Worm (Caenorhabditis elegans) whole organism, L4 larva: ENCODE results near the gene lgc-6.

ENCODE experiments used
- Y75B8A.6 ChIP-seq: fragments of 200-800 bp; sonication (Bioruptor generic); IDR thresholded peaks from 2 replicates; pipeline ENCODE4 v1.3.6; 2022; ENCODE audit warnings: missing genetic modification reagents, missing genetic modification characterization, missing compliant biosample characterization
- ZK337.2 ChIP-seq: fragments of 200-800 bp; sonication (Bioruptor generic); IDR thresholded peaks from 2 replicates; pipeline ENCODE4 v1.3.6; 2022; ENCODE audit warnings: missing genetic modification reagents, missing genetic modification characterization, missing compliant biosample characterization
- aha-1 ChIP-seq: fragments of 150-350 bp; peaks from one replicate; lab custom pipeline; 2014; ENCODE audit warnings: missing biosample characterization, missing genetic modification characterization
- ama-1 ChIP-seq: fragments of 150-350 bp; optimal IDR thresholded peaks from 2 replicates; lab custom pipeline; 2014; ENCODE audit warnings: inconsistent platforms, mixed read lengths
- ceh-62 ChIP-seq: sonication (generic microtip); optimal IDR thresholded peaks from 2 replicates; lab custom pipeline; 2017; ENCODE audit warnings: missing biosample characterization, missing genetic modification characterization
- ceh-82 ChIP-seq: sonication (generic microtip); optimal IDR thresholded peaks from 2 replicates; lab custom pipeline; 2017; ENCODE audit warnings: missing biosample characterization, missing genetic modification characterization
- ces-1 ChIP-seq: fragments of 150-350 bp; sonication (generic microtip); optimal IDR thresholded peaks from 4 replicates; lab custom pipeline; 2014; ENCODE audit warnings: missing biosample characterization, missing genetic modification reagents, missing genetic modification characterization
- ctbp-1 ChIP-seq: fragments of 200-800 bp; sonication (Bioruptor generic); IDR thresholded peaks from 2 replicates; pipeline ENCODE4 v1.3.6; 2022; ENCODE audit warnings: missing genetic modification reagents, missing genetic modification characterization, missing compliant biosample characterization
- dve-1 ChIP-seq: sonication (generic microtip); optimal IDR thresholded peaks from 2 replicates; lab custom pipeline; 2017; ENCODE audit warnings: antibody characterized with exemption, mild to moderate bottlenecking, missing genetic modification characterization, missing compliant biosample characterization; ENCODE audit not compliant: insufficient read depth
- egl-43 ChIP-seq: fragments of 200-800 bp; sonication (Bioruptor generic); IDR thresholded peaks from 2 replicates; pipeline ENCODE4 v1.3.6; 2022; ENCODE audit warnings: missing genetic modification reagents, missing genetic modification characterization, missing compliant biosample characterization
- fos-1 ChIP-seq: fragments of 150-350 bp; optimal IDR thresholded peaks from 2 replicates; lab custom pipeline; 2014; ENCODE audit warnings: missing biosample characterization, missing genetic modification characterization
- hlh-11 ChIP-seq: fragments of 200-800 bp; sonication (Bioruptor generic); optimal IDR thresholded peaks from 2 replicates; lab custom pipeline; 2018; ENCODE audit warnings: mild to moderate bottlenecking, missing genetic modification characterization, missing compliant biosample characterization
- hlh-30 ChIP-seq: sonication (generic microtip); optimal IDR thresholded peaks from 2 replicates; lab custom pipeline; 2017; ENCODE audit warnings: antibody characterized with exemption, mild to moderate bottlenecking, missing genetic modification characterization, missing compliant biosample characterization; ENCODE audit not compliant: insufficient read depth
- jun-1 ChIP-seq: fragments of 150-350 bp; optimal IDR thresholded peaks from 2 replicates; lab custom pipeline; 2014; ENCODE audit warnings: missing biosample characterization, missing genetic modification reagents, missing genetic modification characterization
- lin-13 ChIP-seq: fragments of 150-350 bp; optimal IDR thresholded peaks from 2 replicates; lab custom pipeline; 2014; ENCODE audit warnings: missing biosample characterization, missing genetic modification reagents, missing genetic modification characterization
- lin-15B ChIP-seq: fragments of 150-350 bp; sonication (generic microtip); optimal IDR thresholded peaks from 3 replicates; lab custom pipeline; 2014; ENCODE audit warnings: missing biosample characterization, missing genetic modification characterization
- lin-29 ChIP-seq: fragments of 200-800 bp; sonication (Bioruptor generic); IDR thresholded peaks from 2 replicates; pipeline ENCODE4 v1.3.6; 2022; ENCODE audit warnings: missing genetic modification reagents, missing genetic modification characterization, missing compliant biosample characterization
- lin-38 ChIP-seq: fragments of 200-800 bp; sonication (Bioruptor generic); IDR thresholded peaks from 2 replicates; pipeline ENCODE4 v1.3.6; 2022; ENCODE audit warnings: missing genetic modification reagents, missing genetic modification characterization, missing compliant biosample characterization
- mdl-1 ChIP-seq, 2 experiments: fragments of 150-350 bp in 1 of 2; sonication (generic microtip) in 1 of 2; optimal IDR thresholded peaks; 2 replicates each; lab custom pipeline; 2014 to 2017; ENCODE audit warnings: missing biosample characterization in 2 of 2, missing genetic modification characterization in 2 of 2
- mdt-29 ChIP-seq: fragments of 200-800 bp; sonication (Bioruptor generic); IDR thresholded peaks from 2 replicates; pipeline ENCODE4 v1.3.6; 2022; ENCODE audit warnings: missing genetic modification reagents, missing genetic modification characterization, missing compliant biosample characterization
- mep-1 ChIP-seq: fragments of 150-350 bp; sonication (generic microtip); optimal IDR thresholded peaks from 3 replicates; lab custom pipeline; 2014; ENCODE audit warnings: missing biosample characterization, missing genetic modification characterization
- mes-2 ChIP-seq: sonication (generic microtip); optimal IDR thresholded peaks from 2 replicates; lab custom pipeline; 2016; ENCODE audit warnings: missing genotype, mild to moderate bottlenecking, missing genetic modification characterization, missing compliant biosample characterization; ENCODE audit not compliant: poor library complexity, severe bottlenecking
- mxl-2 ChIP-seq: fragments of 200-800 bp; sonication (Bioruptor generic); conservative IDR thresholded peaks from 2 replicates; pipeline ENCODE4 v1.3.6; 2022; ENCODE audit warnings: missing genetic modification reagents, missing genetic modification characterization, missing compliant biosample characterization
- mxl-3 ChIP-seq: fragments of 200-800 bp; sonication (Bioruptor generic); optimal IDR thresholded peaks from 2 replicates; lab custom pipeline; 2018; ENCODE audit warnings: mild to moderate bottlenecking, missing genetic modification characterization, missing compliant biosample characterization
- nhr-11 ChIP-seq: fragments of 150-350 bp; optimal IDR thresholded peaks from 2 replicates; lab custom pipeline; 2014; ENCODE audit warnings: missing biosample characterization, missing genetic modification characterization
- nhr-237 ChIP-seq: sonication (generic microtip); optimal IDR thresholded peaks from 2 replicates; lab custom pipeline; 2017; ENCODE audit warnings: missing biosample characterization, missing genetic modification characterization
- nhr-25 ChIP-seq: sonication (generic microtip); optimal IDR thresholded peaks from 2 replicates; lab custom pipeline; 2017; ENCODE audit warnings: missing genetic modification characterization, mild to moderate bottlenecking, missing compliant biosample characterization, antibody characterized with exemption, moderate library complexity, borderline replicate concordance; ENCODE audit not compliant: insufficient read depth
- nhr-28 ChIP-seq: fragments of 150-350 bp; optimal IDR thresholded peaks from 2 replicates; lab custom pipeline; 2014; ENCODE audit warnings: missing biosample characterization, missing genetic modification characterization
- nhr-41 ChIP-seq: fragments of 200-800 bp; sonication (Bioruptor generic); IDR thresholded peaks from 2 replicates; pipeline ENCODE4 v1.3.6; 2022; ENCODE audit warnings: missing genetic modification reagents, missing genetic modification characterization, missing compliant biosample characterization
- nhr-42 ChIP-seq: fragments of 200-800 bp; sonication (Bioruptor generic); IDR thresholded peaks from 2 replicates; pipeline ENCODE4 v1.3.6; 2022; ENCODE audit warnings: missing genetic modification characterization, missing compliant biosample characterization
- nhr-6 ChIP-seq: fragments of 150-350 bp; optimal IDR thresholded peaks from 2 replicates; lab custom pipeline; 2014; ENCODE audit warnings: missing biosample characterization, missing genetic modification characterization
- pha-4 ChIP-seq, 2 experiments: fragments of 150-350 bp in 1 of 2; fragments of 200-800 bp in 1 of 2; sonication (Bioruptor generic) in 1 of 2; IDR thresholded peaks in 1 of 2; optimal IDR thresholded peaks in 1 of 2; 2 replicates each; pipeline versions ENCODE4 v1.3.6 to Lab custom; 2014 to 2022; ENCODE audit warnings: missing genetic modification characterization in 2 of 2, missing genetic modification reagents in 2 of 2, missing biosample characterization in 1 of 2, missing compliant biosample characterization in 1 of 2
- pqm-1 ChIP-seq: sonication (generic microtip); optimal IDR thresholded peaks from 2 replicates; lab custom pipeline; 2017; ENCODE audit warnings: missing biosample characterization, missing genetic modification characterization
- set-16 ChIP-seq: fragments of 200-800 bp; sonication (Bioruptor generic); IDR thresholded peaks from 2 replicates; pipeline ENCODE4 v1.3.6; 2022; ENCODE audit warnings: missing genetic modification reagents, missing genetic modification characterization, missing compliant biosample characterization
- unc-39 ChIP-seq: sonication (generic microtip); optimal IDR thresholded peaks from 2 replicates; lab custom pipeline; 2017; ENCODE audit warnings: missing biosample characterization, missing genetic modification characterization
- unc-62 ChIP-seq, 3 experiments: fragments of 150-350 bp in 1 of 3; sonication (generic microtip); optimal IDR thresholded peaks in 2 of 3; peaks in 1 of 3; 1 replicate in 1 of 3; 2 replicates in 2 of 3; lab custom pipeline; 2014 to 2017; ENCODE audit warnings: missing biosample characterization in 3 of 3, missing genetic modification characterization in 3 of 3, missing genetic modification reagents in 3 of 3, missing genotype in 1 of 3
- vab-7 ChIP-seq: fragments of 200-800 bp; sonication (Bioruptor generic); IDR thresholded peaks from 2 replicates; pipeline ENCODE4 v1.3.6; 2022; ENCODE audit warnings: missing genetic modification reagents, missing genetic modification characterization, missing compliant biosample characterization
- zfp-3 ChIP-seq: fragments of 200-800 bp; sonication (Bioruptor generic); conservative IDR thresholded peaks from 2 replicates; pipeline ENCODE4 v1.3.6; 2022; ENCODE audit warnings: missing genetic modification reagents, missing genetic modification characterization, missing compliant biosample characterization
- zip-2 ChIP-seq: fragments of 150-350 bp; optimal IDR thresholded peaks from 2 replicates; lab custom pipeline; 2014; ENCODE audit warnings: missing biosample characterization, missing genetic modification characterization

lgc-6 gene

ce11 chrIV:8299636-8300035 is 40.1 kb upstream of the lgc-6 start, which contains the start of gene F35H10.6:
Gene F35H10.6 (plus strand): TSS chrIV:8299936.
- no peak for TF ChIP-seq ama-1 (lab: Kevin White, UChicago)
- TF ChIP-seq mdl-1 (tag; optimal IDR thresholded peaks at IDR 0.05; lab: Kevin White, UChicago) = no peak
- TF ChIP-seq aha-1 (tag; lab: Kevin White, UChicago) = no peak
- TF ChIP-seq jun-1 (tag; lab: Kevin White, UChicago) = no peak
- TF ChIP-seq pqm-1 = no peak
- TF ChIP-seq, all 104 proteins: peak for 0

ce11 chrIV:8300468-8300867 is 39.3 kb upstream of the lgc-6 start, which contains the start of gene F35H10.5:
Gene F35H10.5 (plus strand): TSS chrIV:8300768.
- TF ChIP-seq lin-38 = 0 out of 2 replicates have a peak, but pooled peaks have one; percentile 8
- TF ChIP-seq nhr-11 (tag; lab: Kevin White, UChicago) = no peak

- no peak for TF ChIP-seq hlh-30 (tag; lab: Kevin White, UChicago)
- TF ChIP-seq unc-62 (GFP tag; optimal IDR thresholded peaks at IDR 0.05 in 1 of 2; lab: Kevin White, UChicago) = peak in 1 of 2 experiments; percentile 88
- no peak for TF ChIP-seq unc-62 (tag; optimal IDR thresholded peaks at IDR 0.05; lab: Kevin White, UChicago)
- TF ChIP-seq mep-1 (tag; lab: Kevin White, UChicago) = peak; percentile 57
- no peak for TF ChIP-seq lin-29
- no peak for TF ChIP-seq mdt-29 (GFP tag; lab: Robert Waterston, UW)
- no peak for TF ChIP-seq ces-1 (GFP tag; lab: Kevin White, UChicago)
- no peak for TF ChIP-seq pha-4 (GFP tag; IDR thresholded peaks at IDR 0.05; lab: Robert Waterston, UW)
- no peak for TF ChIP-seq pha-4 (tag; optimal IDR thresholded peaks at IDR 0.05; lab: Kevin White, UChicago)
- peak in 1 of 2 experiments; percentile 62 for TF ChIP-seq mdl-1 (tag; optimal IDR thresholded peaks at IDR 0.05; lab: Kevin White, UChicago)
- no peak for TF ChIP-seq zfp-3
- TF ChIP-seq mes-2 (tag; lab: Kevin White, UChicago) = no peak
- peak; percentile 41 for TF ChIP-seq hlh-11 (tag; lab: Kevin White, UChicago)
- no peak for TF ChIP-seq ceh-82
- no peak for TF ChIP-seq dve-1 (tag; lab: Kevin White, UChicago)
- no peak for TF ChIP-seq vab-7 (GFP tag; lab: Robert Waterston, UW)
- no peak for TF ChIP-seq lin-38
- TF ChIP-seq lin-15B (tag; lab: Kevin White, UChicago) = no peak
- TF ChIP-seq nhr-41 (GFP tag; lab: Robert Waterston, UW) = no peak
- no peak for TF ChIP-seq set-16
- no peak for TF ChIP-seq ctbp-1 (GFP tag; lab: Robert Waterston, UW)
- peak; percentile 78 for TF ChIP-seq nhr-25 (tag; lab: Kevin White, UChicago)
- no peak for TF ChIP-seq unc-39
- no peak for TF ChIP-seq ceh-62
- no peak for TF ChIP-seq aha-1 (tag; lab: Kevin White, UChicago)
- peak; percentile 12 for TF ChIP-seq nhr-11 (tag; lab: Kevin White, UChicago)
- peak; percentile 62 for TF ChIP-seq mxl-3 (GFP tag; lab: Kevin White, UChicago)
- peak; percentile 93 for TF ChIP-seq nhr-28 (tag; lab: Kevin White, UChicago)
Observed at ce11 chrIV:8301925-8302324, 37.8 kb upstream of the lgc-6 start.

ce11 chrIV:8302648-8303161 is 37.0 kb upstream of the lgc-6 start:
- TF ChIP-seq unc-62 (GFP tag; optimal IDR thresholded peaks at IDR 0.05 in 1 of 2; lab: Kevin White, UChicago) (peak in 1 of 2 experiments; percentile 20), unc-62 (tag; optimal IDR thresholded peaks at IDR 0.05; lab: Kevin White, UChicago) (no peak), ctbp-1 (GFP tag; lab: Robert Waterston, UW) (no peak)

- TF ChIP-seq Y75B8A.6 (no peak), ZK337.2 (no peak), nhr-237 (tag; lab: Kevin White, UChicago) (no peak), nhr-42 (no peak), nhr-6 (no peak), egl-43 (no peak), jun-1 (tag; lab: Kevin White, UChicago) (no peak), lin-13 (GFP tag; lab: Kevin White, UChicago) (no peak), mxl-2 (GFP tag; lab: Robert Waterston, UW) (no peak), ceh-62 (no peak), ctbp-1 (GFP tag; lab: Robert Waterston, UW) (no peak), nhr-11 (tag; lab: Kevin White, UChicago) (no peak), mdt-29 (GFP tag; lab: Robert Waterston, UW) (no peak), zip-2 (tag; lab: Kevin White, UChicago) (no peak), fos-1 (tag; lab: Kevin White, UChicago) (no peak)
Observed at ce11 chrIV:8303668-8304067, 36.1 kb upstream of the lgc-6 start, which contains the start of gene vha-5. Gene vha-5 (plus strand): TSS chrIV:8303968.
